Fruit fly (Drosophila melanogaster) whole organism, embryonic: ENCODE measurements around the gene CG5355.
A peak's percentile ranks its signal among the peaks of the same experiment; 100 is the strongest.

Source experiments
- B-H1 ChIP-seq: fragments of 200-800 bp; sonication (Bioruptor generic); IDR thresholded peaks from 3 replicates; pipeline ENCODE4 v1.3.6; 2022; ENCODE audit warnings: missing biosample characterization, missing genetic modification characterization
- BtbVII ChIP-seq: fragments of 200-800 bp; sonication (Bioruptor generic); optimal IDR thresholded peaks from 3 replicates; lab custom pipeline; 2017; ENCODE audit warnings: missing biosample characterization, mild to moderate bottlenecking, missing genetic modification characterization
- CG1024 ChIP-seq: fragments of 200-800 bp; sonication (Bioruptor generic); IDR thresholded peaks from 2 replicates; pipeline ENCODE4 v1.3.6; 2022; ENCODE audit warnings: missing biosample characterization, missing genetic modification characterization
- CG10543 ChIP-seq: fragments of 200-800 bp; sonication (Bioruptor generic); optimal IDR thresholded peaks from 3 replicates; lab custom pipeline; 2017; ENCODE audit warnings: missing biosample characterization, mild to moderate bottlenecking, missing genetic modification characterization, moderate library complexity
- CG10959 ChIP-seq: fragments of 200-800 bp; sonication (Bioruptor generic); IDR thresholded peaks from 2 replicates; pipeline ENCODE4 v1.3.6; 2022; ENCODE audit warnings: missing biosample characterization, missing genetic modification characterization
- CG11560 ChIP-seq: fragments of 200-800 bp; sonication (Bioruptor generic); IDR thresholded peaks from 3 replicates; pipeline ENCODE4 v1.3.6; 2022; ENCODE audit warnings: missing biosample characterization, missing genetic modification characterization
- CG11723 ChIP-seq: fragments of 200-800 bp; sonication (Bioruptor generic); optimal IDR thresholded peaks from 2 replicates; lab custom pipeline; 2017; ENCODE audit warnings: missing biosample characterization, mild to moderate bottlenecking, missing genetic modification characterization
- CG12769 ChIP-seq: fragments of 200-800 bp; sonication (Bioruptor generic); optimal IDR thresholded peaks from 2 replicates; lab custom pipeline; 2019; ENCODE audit warnings: missing biosample characterization, mild to moderate bottlenecking, missing genetic modification characterization, moderate library complexity
- CG12942 ChIP-seq: fragments of 200-800 bp; sonication (Bioruptor generic); optimal IDR thresholded peaks from 3 replicates; lab custom pipeline; 2016; ENCODE audit warnings: missing biosample characterization, missing genetic modification characterization
- CG14667 ChIP-seq: fragments of 200-800 bp; sonication (Bioruptor generic); IDR thresholded peaks from 2 replicates; pipeline ENCODE4 v1.3.6; 2022; ENCODE audit warnings: missing biosample characterization, missing genetic modification characterization
- CG15479 ChIP-seq: fragments of 200-800 bp; sonication (Bioruptor generic); optimal IDR thresholded peaks from 3 replicates; lab custom pipeline; 2019; ENCODE audit warnings: missing biosample characterization, mild to moderate bottlenecking, missing genetic modification characterization, moderate library complexity
- CG17385 ChIP-seq: fragments of 200-800 bp; sonication (Bioruptor generic); optimal IDR thresholded peaks from 3 replicates; lab custom pipeline; 2018; ENCODE audit warnings: missing biosample characterization, mild to moderate bottlenecking, missing genetic modification characterization
- CG18011 ChIP-seq: fragments of 200-800 bp; sonication (Bioruptor generic); optimal IDR thresholded peaks from 2 replicates; lab custom pipeline; 2017; ENCODE audit warnings: missing biosample characterization, missing genetic modification characterization, mild to moderate bottlenecking, moderate library complexity, missing genotype
- CG2120 ChIP-seq: fragments of 200-800 bp; sonication (Bioruptor generic); optimal IDR thresholded peaks from 3 replicates; lab custom pipeline; 2016; ENCODE audit warnings: missing biosample characterization, missing genetic modification characterization
- CG2712 ChIP-seq: fragments of 200-800 bp; optimal IDR thresholded peaks from 3 replicates; lab custom pipeline; 2019; ENCODE audit warnings: missing biosample characterization, mild to moderate bottlenecking, missing genetic modification characterization, moderate library complexity
- CG2889 ChIP-seq: fragments of 200-800 bp; sonication (Bioruptor generic); IDR thresholded peaks from 3 replicates; pipeline ENCODE4 v1.3.6; 2022; ENCODE audit warnings: missing biosample characterization, missing genetic modification characterization
- CG31365 ChIP-seq: fragments of 200-800 bp; sonication (Bioruptor generic); optimal IDR thresholded peaks from 2 replicates; lab custom pipeline; 2018; ENCODE audit warnings: missing biosample characterization, mild to moderate bottlenecking, missing genetic modification characterization
- CG32772 ChIP-seq: fragments of 200-800 bp; sonication (Bioruptor generic); IDR thresholded peaks from 2 replicates; pipeline ENCODE4 v1.3.6; 2022; ENCODE audit warnings: missing biosample characterization, missing genetic modification characterization
- CG7963 ChIP-seq: fragments of 200-800 bp; sonication (Bioruptor generic); IDR thresholded peaks from 3 replicates; pipeline ENCODE4 v1.3.6; 2022; ENCODE audit warnings: missing biosample characterization, missing genetic modification characterization; ENCODE audit not compliant: partially characterized antibody
- CG8388 ChIP-seq: fragments of 200-800 bp; sonication (Bioruptor generic); optimal IDR thresholded peaks from 2 replicates; lab custom pipeline; 2019; ENCODE audit warnings: missing biosample characterization, mild to moderate bottlenecking, missing genetic modification characterization, moderate library complexity
- CG8478 ChIP-seq: fragments of >200 bp; optimal IDR thresholded peaks from 2 replicates; lab custom pipeline; 2018
- CG8944 ChIP-seq: fragments of 200-800 bp; sonication (Bioruptor generic); optimal IDR thresholded peaks from 3 replicates; lab custom pipeline; 2016; ENCODE audit warnings: missing biosample characterization, missing genetic modification characterization
- CG9876 ChIP-seq: fragments of 200-800 bp; sonication (Bioruptor generic); optimal IDR thresholded peaks from 2 replicates; lab custom pipeline; 2016; ENCODE audit warnings: missing biosample characterization, missing genetic modification characterization
- Chrac-16 ChIP-seq: fragments of 200-800 bp; sonication (Bioruptor generic); optimal IDR thresholded peaks from 3 replicates; lab custom pipeline; 2016; ENCODE audit warnings: missing biosample characterization, missing genetic modification characterization
- D19A ChIP-seq: fragments of 200-800 bp; optimal IDR thresholded peaks from 3 replicates; lab custom pipeline; 2019; ENCODE audit warnings: missing biosample characterization, mild to moderate bottlenecking, missing genetic modification characterization, moderate library complexity
- Dad ChIP-seq: fragments of 200-800 bp; sonication (Bioruptor generic); optimal IDR thresholded peaks from 3 replicates; lab custom pipeline; 2016; ENCODE audit warnings: missing biosample characterization, missing genetic modification characterization
- E2f2 ChIP-seq: fragments of 200-800 bp; sonication (Bioruptor generic); IDR thresholded peaks from 2 replicates; pipeline ENCODE4 v1.3.6; 2022; ENCODE audit warnings: missing biosample characterization, missing genetic modification characterization
- Elba2 ChIP-seq: fragments of 200-800 bp; sonication (Bioruptor generic); optimal IDR thresholded peaks from 3 replicates; lab custom pipeline; 2016; ENCODE audit warnings: missing biosample characterization, missing genetic modification characterization
- HLH54F ChIP-seq: fragments of 200-800 bp; sonication (Bioruptor generic); optimal IDR thresholded peaks from 3 replicates; lab custom pipeline; 2016; ENCODE audit warnings: missing biosample characterization, missing genetic modification characterization
- Hey ChIP-seq: fragments of 200-800 bp; sonication (Bioruptor generic); optimal IDR thresholded peaks from 3 replicates; lab custom pipeline; 2018; ENCODE audit warnings: missing biosample characterization, mild to moderate bottlenecking, missing genetic modification characterization
- HmgD ChIP-seq: fragments of 200-800 bp; sonication (Bioruptor generic); optimal IDR thresholded peaks from 3 replicates; lab custom pipeline; 2016; ENCODE audit warnings: missing biosample characterization, missing genetic modification characterization
- Lim3 ChIP-seq: fragments of 200-800 bp; sonication (Bioruptor generic); IDR thresholded peaks from 2 replicates; pipeline ENCODE4 v1.3.6; 2022; ENCODE audit warnings: missing biosample characterization, missing genetic modification characterization
- Med ChIP-seq: fragments of 200-800 bp; sonication (Bioruptor generic); peaks from one replicate; lab custom pipeline; 2016; ENCODE audit warnings: missing biosample characterization, missing genetic modification characterization, mild to moderate bottlenecking, inconsistent platforms, moderate library complexity
- NfI ChIP-seq: fragments of 200-800 bp; sonication (Bioruptor generic); optimal IDR thresholded peaks from 3 replicates; lab custom pipeline; 2018; ENCODE audit warnings: missing biosample characterization, mild to moderate bottlenecking, missing genetic modification characterization, moderate library complexity
- Ravus ChIP-seq: fragments of 200-800 bp; sonication (Bioruptor generic); IDR thresholded peaks from 2 replicates; pipeline ENCODE4 v1.3.6; 2022; ENCODE audit warnings: missing biosample characterization, missing genetic modification characterization
- Taf1 ChIP-seq: fragments of 200-800 bp; sonication (Bioruptor generic); IDR thresholded peaks from 2 replicates; pipeline ENCODE4 v1.3.6; 2022; ENCODE audit warnings: missing biosample characterization, missing genetic modification characterization
- Xrp1 ChIP-seq: fragments of 200-800 bp; sonication (Bioruptor generic); IDR thresholded peaks from 2 replicates; pipeline ENCODE4 v1.3.6; 2022; ENCODE audit warnings: missing biosample characterization, missing genetic modification characterization
- bab2 ChIP-seq: fragments of 200-800 bp; sonication (Bioruptor generic); optimal IDR thresholded peaks from 2 replicates; lab custom pipeline; 2016; ENCODE audit warnings: missing biosample characterization, missing genetic modification characterization
- dmrt11E ChIP-seq: fragments of 200-800 bp; sonication (Bioruptor generic); optimal IDR thresholded peaks from 3 replicates; lab custom pipeline; 2018; ENCODE audit warnings: missing biosample characterization, mild to moderate bottlenecking, missing genetic modification characterization, moderate library complexity
- dysf ChIP-seq: fragments of 200-800 bp; sonication (Bioruptor generic); IDR thresholded peaks from 3 replicates; pipeline ENCODE4 v1.3.6; 2022; ENCODE audit warnings: missing biosample characterization, missing genetic modification characterization
- emc ChIP-seq: fragments of 200-800 bp; sonication (Bioruptor generic); optimal IDR thresholded peaks from 2 replicates; lab custom pipeline; 2016; ENCODE audit warnings: missing biosample characterization, missing genetic modification characterization
- en ChIP-seq: fragments of 200-800 bp; sonication (Bioruptor generic); optimal IDR thresholded peaks from 2 replicates; lab custom pipeline; 2016; ENCODE audit warnings: missing biosample characterization, missing genetic modification characterization
- eyg ChIP-seq: fragments of 200-800 bp; sonication (Bioruptor generic); optimal IDR thresholded peaks from 3 replicates; lab custom pipeline; 2016; ENCODE audit warnings: missing biosample characterization, missing genetic modification characterization
- fd96Cb ChIP-seq: fragments of 200-800 bp; sonication (Bioruptor generic); optimal IDR thresholded peaks from 2 replicates; lab custom pipeline; 2018; ENCODE audit warnings: missing biosample characterization, mild to moderate bottlenecking, missing genetic modification characterization, moderate library complexity
- gce ChIP-seq: fragments of 200-800 bp; sonication (Bioruptor generic); IDR thresholded peaks from 3 replicates; pipeline ENCODE4 v1.3.6; 2022; ENCODE audit warnings: missing biosample characterization, missing genetic modification characterization
- gt ChIP-seq: fragments of 200-800 bp; sonication (Bioruptor generic); IDR thresholded peaks from 2 replicates; pipeline ENCODE4 v1.3.6; 2022; ENCODE audit warnings: missing biosample characterization, missing genetic modification characterization
- ken ChIP-seq: fragments of 200-800 bp; sonication (Bioruptor generic); IDR thresholded peaks from 3 replicates; pipeline ENCODE4 v1.3.6; 2022; ENCODE audit warnings: missing biosample characterization, missing genetic modification characterization
- oc ChIP-seq: fragments of 200-800 bp; sonication (Bioruptor generic); optimal IDR thresholded peaks from 2 replicates; lab custom pipeline; 2018; ENCODE audit warnings: missing biosample characterization, mild to moderate bottlenecking, missing genetic modification characterization, moderate library complexity
- pros ChIP-seq: fragments of 200-800 bp; sonication (Bioruptor generic); optimal IDR thresholded peaks from 3 replicates; lab custom pipeline; 2019; ENCODE audit warnings: missing biosample characterization, mild to moderate bottlenecking, missing genetic modification characterization, moderate library complexity
- sens ChIP-seq: fragments of 200-800 bp; sonication (Bioruptor generic); peaks from one replicate; lab custom pipeline; 2016; ENCODE audit warnings: missing biosample characterization, missing genetic modification characterization
- ttk ChIP-seq: fragments of 200-800 bp; sonication (Bioruptor generic); IDR thresholded peaks from 2 replicates; pipeline ENCODE4 v2.1.2; 2022; ENCODE audit warnings: missing biosample characterization, missing genetic modification characterization
- usp ChIP-seq: fragments of >200 bp; optimal IDR thresholded peaks from 2 replicates; lab custom pipeline; 2017; ENCODE audit warnings: missing biosample characterization, missing genetic modification characterization
- wek ChIP-seq: fragments of 200-800 bp; sonication (Bioruptor generic); optimal IDR thresholded peaks from 3 replicates; lab custom pipeline; 2018; ENCODE audit warnings: missing biosample characterization, mild to moderate bottlenecking, missing genetic modification characterization, moderate library complexity
- zen ChIP-seq: fragments of 200-800 bp; sonication (Bioruptor generic); optimal IDR thresholded peaks from 3 replicates; lab custom pipeline; 2018; ENCODE audit warnings: missing biosample characterization, mild to moderate bottlenecking, missing genetic modification characterization, moderate library complexity

The CG5355 gene

DNA sequence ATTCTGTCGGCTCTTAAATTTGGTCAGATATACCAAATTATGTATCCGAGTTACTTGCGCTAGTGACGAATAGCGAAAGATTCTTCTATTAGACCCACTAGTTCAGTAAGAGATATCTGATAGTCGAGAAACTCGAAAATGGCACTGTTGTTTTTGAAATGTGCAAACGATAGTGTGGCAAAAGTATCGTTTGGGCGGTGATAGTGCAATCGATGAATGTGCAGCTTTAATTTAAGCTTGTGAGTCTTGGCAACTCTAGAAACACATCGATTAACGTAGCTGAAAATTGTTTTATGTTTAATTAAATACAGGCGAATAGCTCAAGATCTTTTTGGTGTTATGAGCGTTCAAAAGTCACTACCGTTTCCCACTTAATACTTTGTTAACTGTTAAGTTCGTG is 24.1 kb upstream of the CG5355 start, which contains the start of gene STUB1 (continued):
- TF ChIP-seq ttk: no peak
- TF ChIP-seq sens (GFP tag; lab: Kevin White, UChicago): no peak
- peak; percentile 22 for TF ChIP-seq Chrac-16 (GFP tag; lab: Kevin White, UChicago)
- TF ChIP-seq D19A (tag; lab: Kevin White, UChicago): no peak
- TF ChIP-seq gce (GFP tag; lab: Robert Waterston, UW): no peak
- TF ChIP-seq CG12942 (GFP tag; lab: Kevin White, UChicago): no peak
- no peak for TF ChIP-seq CG18011 (GFP tag; lab: Kevin White, UChicago)
- no peak for TF ChIP-seq BtbVII (GFP tag; lab: Kevin White, UChicago)
- no peak for TF ChIP-seq ken (GFP tag; lab: Robert Waterston, UW)
- no peak for TF ChIP-seq CG10959 (GFP tag; lab: Robert Waterston, UW)
- no peak for TF ChIP-seq CG1024 (GFP tag; lab: Robert Waterston, UW)
- peak; percentile 13 for TF ChIP-seq HLH54F
- no peak for TF ChIP-seq B-H1
- TF ChIP-seq CG2712 (tag; lab: Kevin White, UChicago): no peak
- TF ChIP-seq Dad: peak; percentile 8
- no peak for TF ChIP-seq Xrp1 (GFP tag; lab: Robert Waterston, UW)
- TF ChIP-seq CG11723 (GFP tag; lab: Kevin White, UChicago): no peak
- TF ChIP-seq pros: no peak
- TF ChIP-seq E2f2 (GFP tag; lab: Robert Waterston, UW): peak; percentile 87
- no peak for TF ChIP-seq CG8478 (lab: Kevin White, UChicago)
- no peak for TF ChIP-seq dysf (GFP tag; lab: Robert Waterston, UW)
- TF ChIP-seq Elba2: no peak
- TF ChIP-seq fd96Cb (tag; lab: Kevin White, UChicago): no peak
- no peak for TF ChIP-seq eyg (GFP tag; lab: Kevin White, UChicago)
- TF ChIP-seq CG2120 (GFP tag; lab: Kevin White, UChicago): peak; percentile 54
- TF ChIP-seq CG7963 (GFP tag; lab: Robert Waterston, UW): peak; percentile 99
- TF ChIP-seq CG32772 (GFP tag; lab: Robert Waterston, UW): no peak
- TF ChIP-seq CG8944: no peak
- no peak for TF ChIP-seq CG10543 (GFP tag; lab: Kevin White, UChicago)
- TF ChIP-seq zen (tag; lab: Kevin White, UChicago): no peak
- TF ChIP-seq CG9876 (GFP tag; lab: Kevin White, UChicago): no peak
- no peak for TF ChIP-seq CG2889
- no peak for TF ChIP-seq Lim3
- peak; percentile 29 for TF ChIP-seq HmgD (GFP tag; lab: Kevin White, UChicago)
- TF ChIP-seq Hey (tag; lab: Kevin White, UChicago): no peak
- no peak for TF ChIP-seq wek (GFP tag; lab: Kevin White, UChicago)
- TF ChIP-seq en (GFP tag; lab: Kevin White, UChicago): no peak
- TF ChIP-seq Ravus (GFP tag; lab: Robert Waterston, UW): no peak
- no peak for TF ChIP-seq Taf1 (GFP tag; lab: Robert Waterston, UW)
- TF ChIP-seq CG11560 (tag; lab: Robert Waterston, UW): no peak
- no peak for TF ChIP-seq gt (GFP tag; lab: Robert Waterston, UW)
- no peak for TF ChIP-seq CG15479 (GFP tag; lab: Kevin White, UChicago)
- no peak for TF ChIP-seq bab2 (GFP tag; lab: Kevin White, UChicago)
- no peak for TF ChIP-seq dmrt11E
- TF ChIP-seq oc (tag; lab: Kevin White, UChicago): no peak
- no peak for TF ChIP-seq emc (GFP tag; lab: Kevin White, UChicago)
- TF ChIP-seq CG8388 (GFP tag; lab: Kevin White, UChicago): no peak
- no peak for TF ChIP-seq CG12769 (tag; lab: Kevin White, UChicago)
- TF ChIP-seq CG14667 (GFP tag; lab: Robert Waterston, UW): no peak
- no peak for TF ChIP-seq NfI (GFP tag; lab: Kevin White, UChicago)
- TF ChIP-seq usp (GFP tag; lab: Kevin White, UChicago): no peak
- no peak for TF ChIP-seq CG17385 (GFP tag; lab: Kevin White, UChicago)
- TF ChIP-seq Med (GFP tag; lab: Kevin White, UChicago): peak; percentile 80
- no peak for TF ChIP-seq CG31365 (tag; lab: Kevin White, UChicago)
